Worm (Caenorhabditis elegans): Measurements from ENCODE around the gene iff-2.

- TF ChIP-seq nhr-76 (tag; optimal IDR thresholded peaks at IDR 0.05) (no peak), zag-1 (tag; optimal IDR thresholded peaks at IDR 0.05) (no peak), nhr-28 (tag; optimal IDR thresholded peaks at IDR 0.05) (no peak), set-16 (GFP tag; IDR thresholded peaks at IDR 0.05) (no peak), sdz-12 (GFP tag; optimal IDR thresholded peaks at IDR 0.05) (no peak), pha-4 (GFP tag; IDR thresholded peaks at IDR 0.05) (no peak), pha-4 (tag; optimal IDR thresholded peaks at IDR 0.05) (no peak), egl-27 (tag; optimal IDR thresholded peaks at IDR 0.05) (no peak)
These were observed 21.9 kb upstream of the iff-2 start for ce11 chrII:8583035-8583434.
